Worm (Caenorhabditis elegans): Measurements from ENCODE around the gene odr-2.
A peak's percentile ranks its signal among the peaks of the same experiment; 100 is the strongest.

Gene odr-2

DNA sequence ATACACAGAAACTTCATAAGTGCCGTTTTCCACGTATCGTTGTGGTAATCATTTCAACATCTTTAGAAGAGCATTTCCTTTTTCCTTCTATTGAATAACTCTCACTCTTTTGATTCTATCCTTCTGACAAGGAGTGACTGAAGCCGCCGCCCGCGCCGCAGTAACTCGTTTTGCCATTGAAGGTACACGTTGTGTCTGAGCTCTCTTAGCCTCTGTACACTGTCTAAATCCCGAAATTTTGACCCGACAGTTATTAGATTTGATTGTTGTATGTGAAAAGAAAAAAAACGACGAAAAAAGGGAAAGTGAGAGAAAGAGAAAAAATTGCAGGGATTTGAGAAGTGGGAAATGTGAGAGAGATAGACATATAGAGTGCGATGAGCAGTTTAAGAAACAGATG lies 7.9 kb downstream of the odr-2 start (continued):
- no peak for TF ChIP-seq aly-2 (tag; optimal IDR thresholded peaks at IDR 0.05)
- TF ChIP-seq hlh-17 (GFP tag; optimal IDR thresholded peaks at IDR 0.05; ENCODE audit: borderline replicate concordance): no peak

DNA sequence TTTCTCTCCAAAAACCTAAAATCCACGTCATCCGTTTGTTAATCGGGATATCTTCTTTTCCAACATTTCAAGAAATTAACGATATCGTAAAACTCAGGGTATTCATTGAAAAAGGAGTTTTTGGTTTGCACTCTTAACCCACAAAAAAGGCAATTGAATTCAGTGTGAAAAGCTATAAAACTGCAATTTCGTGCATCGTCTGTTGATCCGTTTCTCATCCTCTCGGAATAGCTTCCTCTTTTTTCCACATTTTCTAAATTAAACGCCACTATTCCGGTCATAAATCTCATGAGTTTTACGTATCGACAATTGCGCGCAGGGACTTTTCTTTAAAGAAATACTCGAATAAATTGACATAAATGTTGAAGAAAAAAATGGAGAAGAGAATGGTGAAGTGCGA lies 8.9 kb downstream of the odr-2 start:
- no peak for TF ChIP-seq snpc-4 (tag; optimal IDR thresholded peaks at IDR 0.05)
- TF ChIP-seq ceh-63 (GFP tag; optimal IDR thresholded peaks at IDR 0.05): peak; percentile 84

DNA sequence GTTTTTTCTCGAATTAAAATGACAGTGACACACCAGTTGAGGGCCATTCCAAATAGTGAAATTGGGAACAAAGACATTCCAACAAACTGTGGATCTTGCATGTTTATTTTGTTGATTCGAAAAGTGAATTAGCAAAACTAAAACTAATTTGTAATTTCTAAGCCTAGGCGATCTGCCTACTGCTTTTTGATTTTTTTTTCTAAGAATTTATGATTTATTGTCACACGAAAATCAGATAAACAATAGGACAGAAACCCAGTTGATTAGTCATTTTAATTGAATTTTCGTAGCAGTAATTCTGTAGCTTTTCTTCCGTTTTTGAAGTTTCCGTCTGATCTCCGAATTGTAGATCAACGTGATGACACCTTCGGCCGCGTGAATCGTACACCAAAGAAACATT lies 15.4 kb downstream of the odr-2 start, which contains the start of gene srx-33:
Gene srx-33 (minus strand): TSS at position 101 of the 400 bp plus-strand sequence.
- TF ChIP-seq irx-1 (tag; optimal IDR thresholded peaks at IDR 0.05) (no peak), dsc-1 (tag; optimal IDR thresholded peaks at IDR 0.05) (no peak), ces-1 (GFP tag; optimal IDR thresholded peaks at IDR 0.05) (no peak), ets-5 (GFP tag; IDR thresholded peaks at IDR 0.05) (no peak), lin-35 (GFP tag; optimal IDR thresholded peaks at IDR 0.05) (no peak), mef-2 (tag; optimal IDR thresholded peaks at IDR 0.05) (no peak), alr-1 (tag; optimal IDR thresholded peaks at IDR 0.05; ENCODE audit: borderline replicate concordance) (no peak), ama-1 (optimal IDR thresholded peaks at IDR 0.05) (no peak), C34B4.2 (tag; optimal IDR thresholded peaks at IDR 0.05) (no peak), hlh-4 (tag; optimal IDR thresholded peaks at IDR 0.05) (no peak), xbp-1 (tag; optimal IDR thresholded peaks at IDR 0.05) (no peak), snu-23 (GFP tag; optimal IDR thresholded peaks at IDR 0.05) (no peak), unc-98 (GFP tag; IDR thresholded peaks at IDR 0.05) (no peak), lin-15B (tag; optimal IDR thresholded peaks at IDR 0.05) (no peak)

DNA sequence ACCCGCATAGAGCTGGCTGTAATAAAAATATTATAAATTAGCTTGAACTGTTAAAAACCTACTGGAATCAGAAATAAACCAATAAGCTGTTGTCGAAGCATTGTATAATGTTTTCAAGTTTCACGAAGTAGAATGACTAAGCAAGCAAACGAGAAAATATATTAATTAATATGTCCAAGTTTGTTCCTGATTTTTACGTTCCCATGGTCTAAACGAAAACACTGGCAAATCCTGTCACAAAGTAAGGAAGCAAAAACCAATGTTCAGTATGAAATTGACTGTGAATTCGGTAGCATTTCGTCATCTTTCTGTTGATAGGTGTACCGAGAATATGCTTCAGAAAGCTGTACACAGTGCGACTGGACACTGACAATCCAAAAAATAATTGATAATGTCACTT lies 16.8 kb downstream of the odr-2 start, which contains the start of gene srx-34:
Gene srx-34 (minus strand): TSS at position 101 of the 400 bp plus-strand sequence.
- TF ChIP-seq unc-98 (GFP tag; IDR thresholded peaks at IDR 0.05): no peak
- no peak for TF ChIP-seq mdl-1 (tag; optimal IDR thresholded peaks at IDR 0.05)
- no peak for TF ChIP-seq hpl-2 (GFP tag; optimal IDR thresholded peaks at IDR 0.05)
- TF ChIP-seq grh-1 (GFP tag; IDR thresholded peaks at IDR 0.05): no peak
- no peak for TF ChIP-seq nhr-28 (tag; optimal IDR thresholded peaks at IDR 0.05)
- no peak for TF ChIP-seq ceh-88 (GFP tag; IDR thresholded peaks at IDR 0.05)
- no peak for TF ChIP-seq ets-5 (GFP tag; IDR thresholded peaks at IDR 0.05)
- TF ChIP-seq lin-39 (tag; optimal IDR thresholded peaks at IDR 0.05): no peak
- TF ChIP-seq zip-4 (GFP tag; optimal IDR thresholded peaks at IDR 0.05): no peak
- no peak for TF ChIP-seq nhr-85 (tag)
- TF ChIP-seq zag-1 (tag; optimal IDR thresholded peaks at IDR 0.05): no peak
- TF ChIP-seq pag-3 (tag; optimal IDR thresholded peaks at IDR 0.05; ENCODE audit: borderline replicate concordance, insufficient read depth): no peak
- TF ChIP-seq pax-3 (tag; optimal IDR thresholded peaks at IDR 0.05): no peak
- no peak for TF ChIP-seq rnt-1 (tag; optimal IDR thresholded peaks at IDR 0.05)

DNA sequence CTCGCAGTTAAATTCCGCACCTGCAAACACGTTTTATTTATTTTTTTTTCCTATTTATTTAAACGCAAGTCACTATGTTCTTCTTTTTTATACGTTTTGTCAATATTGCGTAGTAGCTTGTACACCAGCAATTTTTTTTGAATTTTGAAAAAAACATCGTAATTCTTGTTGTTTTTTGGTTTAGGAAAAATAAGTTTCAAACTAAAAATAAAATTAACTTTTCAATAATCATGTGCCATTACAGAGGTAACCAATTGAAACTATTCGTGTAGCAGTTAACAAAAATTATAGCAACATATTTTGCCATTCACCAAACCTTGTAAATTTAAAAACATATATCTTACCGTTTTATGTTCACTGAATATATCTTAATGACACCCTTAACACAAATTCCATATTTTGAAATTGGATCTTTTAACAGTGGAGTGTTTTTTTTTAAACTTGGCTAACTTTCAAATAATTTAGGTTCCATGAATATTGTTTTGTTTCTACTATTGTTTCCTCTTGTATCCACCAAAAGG lies 19.9 kb downstream of the odr-2 start, which contains the start of gene lmd-5:
Gene lmd-5 (plus strand): TSS at position 471 of the 521 bp plus-strand sequence.
- TF ChIP-seq unc-86 (tag; optimal IDR thresholded peaks at IDR 0.05): no peak

DNA sequence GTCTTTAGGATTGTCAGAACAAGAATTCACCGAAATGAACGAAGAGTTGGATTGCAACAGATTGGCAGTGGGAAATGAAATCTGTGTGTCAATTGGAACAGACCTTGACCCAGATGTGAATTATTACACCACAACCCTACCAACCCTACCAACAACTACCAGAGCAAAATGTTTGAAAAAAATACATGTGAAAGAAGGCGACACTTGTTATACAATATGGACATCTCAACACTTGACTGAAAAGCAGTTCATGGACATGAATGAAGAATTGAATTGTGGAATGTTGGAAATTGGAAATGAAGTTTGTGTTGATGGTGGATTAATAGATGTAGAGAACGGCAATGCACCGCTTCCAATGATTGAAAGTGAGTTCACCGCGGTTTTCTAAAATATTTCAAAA lies 20.6 kb downstream of the odr-2 start:
- TF ChIP-seq efl-3 (GFP tag; optimal IDR thresholded peaks at IDR 0.05) (no peak), xbp-1 (tag; optimal IDR thresholded peaks at IDR 0.05) (no peak), fkh-10 (GFP tag; optimal IDR thresholded peaks at IDR 0.05) (no peak), tlp-1 (tag; optimal IDR thresholded peaks at IDR 0.05) (no peak)
